Worm (Caenorhabditis elegans) whole organism, midembryonic: ENCODE measurements around the gene M110.10.

Experiments used
- T22C8.4 ChIP-seq: fragments of 200-800 bp; sonication (Bioruptor generic); IDR thresholded peaks from 2 replicates; pipeline ENCODE4 v1.3.6; 2022; ENCODE audit warnings: missing genetic modification characterization, missing compliant biosample characterization
- cog-1 ChIP-seq: sonication (generic microtip); optimal IDR thresholded peaks from 2 replicates; lab custom pipeline; 2016; ENCODE audit warnings: missing genetic modification characterization, missing compliant biosample characterization
- flt-1 ChIP-seq: fragments of 200-800 bp; sonication (Bioruptor generic); IDR thresholded peaks from 2 replicates; pipeline ENCODE4 v1.3.6; 2022; ENCODE audit warnings: missing genetic modification characterization, missing compliant biosample characterization
- klf-2 ChIP-seq: fragments of 200-800 bp; sonication (Bioruptor generic); conservative IDR thresholded peaks from 2 replicates; pipeline ENCODE4 v1.3.6; 2022; ENCODE audit warnings: missing genetic modification reagents, missing genetic modification characterization, missing compliant biosample characterization
- med-1 ChIP-seq: sonication (generic microtip); optimal IDR thresholded peaks from 2 replicates; lab custom pipeline; 2017; ENCODE audit warnings: missing genetic modification characterization, mild to moderate bottlenecking, missing compliant biosample characterization, antibody characterized with exemption, missing genetic modification reagents; ENCODE audit not compliant: insufficient read depth
- ref-1 ChIP-seq: fragments of 200-800 bp; sonication (Bioruptor generic); conservative IDR thresholded peaks from 2 replicates; pipeline ENCODE4 v1.3.6; 2022; ENCODE audit warnings: missing genetic modification reagents, missing genetic modification characterization, missing compliant biosample characterization
- tab-1 ChIP-seq: fragments of 200-800 bp; sonication (Bioruptor generic); IDR thresholded peaks from 2 replicates; pipeline ENCODE4 v1.3.6; 2022; ENCODE audit warnings: missing genetic modification characterization, missing compliant biosample characterization
- ztf-23 ChIP-seq: fragments of 200-800 bp; sonication (Bioruptor generic); IDR thresholded peaks from 2 replicates; pipeline ENCODE4 v1.3.6; 2022; ENCODE audit warnings: missing genetic modification reagents, missing genetic modification characterization, missing compliant biosample characterization
- ztf-29 ChIP-seq: fragments of 200-800 bp; sonication (Bioruptor generic); IDR thresholded peaks from 2 replicates; pipeline ENCODE4 v1.3.6; 2022; ENCODE audit warnings: missing genetic modification reagents, missing genetic modification characterization, missing compliant biosample characterization

- TF ChIP-seq ztf-29 (no peak), med-1 (GFP tag; lab: Kevin White, UChicago) (no peak), ref-1 (no peak), tab-1 (no peak), T22C8.4 (GFP tag; lab: Robert Waterston, UW) (no peak), cog-1 (tag; lab: Kevin White, UChicago) (no peak), klf-2 (GFP tag; lab: Robert Waterston, UW) (no peak), flt-1 (GFP tag; lab: Robert Waterston, UW) (no peak), ztf-23 (no peak)
These were observed 43.9 kb downstream of the M110.10 start, which contains the start of gene T05C12.11 for ce11 chrII:8170374-8170773.
